Worm (Caenorhabditis elegans) whole organism, L2 larva: ENCODE measurements around the gene pha-1.

Source experiments
- C34F6.9 ChIP-seq: fragments of 150-350 bp; optimal IDR thresholded peaks from 2 replicates; lab custom pipeline; 2014; ENCODE audit warnings: missing biosample characterization, missing genetic modification characterization
- F13H6.1 ChIP-seq: sonication (generic microtip); optimal IDR thresholded peaks from 2 replicates; lab custom pipeline; 2016; ENCODE audit warnings: missing genetic modification characterization, missing compliant biosample characterization
- R02D3.7 ChIP-seq: fragments of 150-350 bp; optimal IDR thresholded peaks from 2 replicates; lab custom pipeline; 2014; ENCODE audit warnings: missing biosample characterization, missing genetic modification characterization
- Y55F3AM.14 ChIP-seq: fragments of 200-800 bp; sonication (Bioruptor generic); optimal IDR thresholded peaks from 2 replicates; lab custom pipeline; 2018; ENCODE audit warnings: mild to moderate bottlenecking, missing genetic modification characterization, missing compliant biosample characterization
- ZK546.5 ChIP-seq: sonication (generic microtip); optimal IDR thresholded peaks from 2 replicates; lab custom pipeline; 2017; ENCODE audit warnings: missing biosample characterization, missing genetic modification characterization
- blmp-1 ChIP-seq: sonication (generic microtip); optimal IDR thresholded peaks from 2 replicates; lab custom pipeline; 2017; ENCODE audit warnings: missing genetic modification characterization, mild to moderate bottlenecking, missing compliant biosample characterization, antibody characterized with exemption, moderate library complexity; ENCODE audit not compliant: insufficient read depth
- ceh-16 ChIP-seq: fragments of 150-350 bp; optimal IDR thresholded peaks from 2 replicates; lab custom pipeline; 2014; ENCODE audit warnings: missing biosample characterization, missing genetic modification characterization
- crh-2 ChIP-seq: sonication (generic microtip); optimal IDR thresholded peaks from 2 replicates; lab custom pipeline; 2017; ENCODE audit warnings: missing biosample characterization, missing genetic modification characterization
- dmd-4 ChIP-seq: sonication (generic microtip); optimal IDR thresholded peaks from 2 replicates; lab custom pipeline; 2017; ENCODE audit warnings: missing biosample characterization, missing genetic modification characterization
- egl-27 ChIP-seq: sonication (generic microtip); optimal IDR thresholded peaks from 3 replicates; lab custom pipeline; 2017; ENCODE audit warnings: missing biosample characterization, missing genetic modification reagents, missing genetic modification characterization
- elt-3 ChIP-seq: sonication (generic microtip); optimal IDR thresholded peaks from 2 replicates; lab custom pipeline; 2017; ENCODE audit warnings: missing biosample characterization, missing genetic modification characterization
- fos-1 ChIP-seq: fragments of 150-350 bp; optimal IDR thresholded peaks from 2 replicates; lab custom pipeline; 2014; ENCODE audit warnings: missing biosample characterization, missing genetic modification characterization
- gmeb-1 ChIP-seq: fragments of 150-350 bp; optimal IDR thresholded peaks from 2 replicates; lab custom pipeline; 2014; ENCODE audit warnings: missing biosample characterization, missing genetic modification characterization
- lin-13 ChIP-seq: fragments of 150-350 bp; optimal IDR thresholded peaks from 2 replicates; lab custom pipeline; 2014; ENCODE audit warnings: missing biosample characterization, missing genetic modification reagents, missing genetic modification characterization
- lin-39 ChIP-seq: fragments of 150-350 bp; optimal IDR thresholded peaks from 2 replicates; lab custom pipeline; 2014; ENCODE audit warnings: missing biosample characterization, missing genetic modification reagents, missing genetic modification characterization
- lsy-2 ChIP-seq, 2 experiments: fragments of 150-350 bp in 1 of 2; sonication (generic microtip) in 1 of 2; optimal IDR thresholded peaks; 2 replicates each; lab custom pipeline; 2014 to 2017; ENCODE audit warnings: missing biosample characterization in 2 of 2, missing genetic modification characterization in 2 of 2
- mbf-1 ChIP-seq: sonication (generic microtip); optimal IDR thresholded peaks from 2 replicates; lab custom pipeline; 2017; ENCODE audit warnings: missing biosample characterization, missing genetic modification characterization
- mdl-1 ChIP-seq, 2 experiments: fragments of 150-350 bp in 1 of 2; sonication (generic microtip) in 1 of 2; optimal IDR thresholded peaks; 2 replicates each; lab custom pipeline; 2017; ENCODE audit warnings: missing biosample characterization in 2 of 2, missing genetic modification characterization in 2 of 2
- nhr-10 ChIP-seq: sonication (generic microtip); optimal IDR thresholded peaks from 2 replicates; lab custom pipeline; 2017; ENCODE audit warnings: missing biosample characterization, missing genetic modification characterization
- nhr-11 ChIP-seq: fragments of 150-350 bp; optimal IDR thresholded peaks from 2 replicates; lab custom pipeline; 2014; ENCODE audit warnings: missing biosample characterization, missing genetic modification characterization
- nhr-129 ChIP-seq: fragments of 150-350 bp; optimal IDR thresholded peaks from 2 replicates; lab custom pipeline; 2014; ENCODE audit warnings: missing biosample characterization, missing genetic modification characterization
- nhr-23 ChIP-seq: fragments of 150-350 bp; optimal IDR thresholded peaks from 2 replicates; lab custom pipeline; 2014; ENCODE audit warnings: missing biosample characterization, missing genetic modification reagents, missing genetic modification characterization
- nhr-25 ChIP-seq: fragments of 150-350 bp; sonication (generic microtip); optimal IDR thresholded peaks from 3 replicates; lab custom pipeline; 2014; ENCODE audit warnings: missing biosample characterization, missing genetic modification characterization
- nhr-77 ChIP-seq: fragments of 150-350 bp; optimal IDR thresholded peaks from 2 replicates; lab custom pipeline; 2014; ENCODE audit warnings: missing biosample characterization, missing genetic modification characterization
- peb-1 ChIP-seq: fragments of 150-350 bp; optimal IDR thresholded peaks from 2 replicates; lab custom pipeline; 2014; ENCODE audit warnings: missing biosample characterization, missing genetic modification characterization
- sem-4 ChIP-seq: fragments of 150-350 bp; optimal IDR thresholded peaks from 2 replicates; lab custom pipeline; 2014; ENCODE audit warnings: missing biosample characterization, missing genetic modification reagents, missing genetic modification characterization
- skn-1 ChIP-seq: sonication (generic microtip); optimal IDR thresholded peaks from 2 replicates; lab custom pipeline; 2017; ENCODE audit warnings: missing biosample characterization, missing genetic modification characterization
- sma-9 ChIP-seq, 2 experiments: fragments of 150-350 bp in 1 of 2; sonication (generic microtip) in 1 of 2; optimal IDR thresholded peaks; 2 replicates each; lab custom pipeline; 2014 to 2016; ENCODE audit warnings: missing genetic modification characterization in 2 of 2, mild to moderate bottlenecking in 1 of 2, missing biosample characterization in 1 of 2, missing compliant biosample characterization in 1 of 2, missing genetic modification reagents in 1 of 2, moderate library complexity in 1 of 2
- snpc-4 ChIP-seq: fragments of 150-350 bp; optimal IDR thresholded peaks from 2 replicates; lab custom pipeline; 2014; ENCODE audit warnings: missing biosample characterization, missing genetic modification characterization
- unc-39 ChIP-seq: fragments of 150-350 bp; optimal IDR thresholded peaks from 2 replicates; lab custom pipeline; 2014; ENCODE audit warnings: missing biosample characterization, missing genetic modification characterization
- unc-55 ChIP-seq: fragments of 150-350 bp; sonication (generic microtip); optimal IDR thresholded peaks from 3 replicates; lab custom pipeline; 2014; ENCODE audit warnings: missing biosample characterization, missing genetic modification reagents, missing genetic modification characterization
- zag-1 ChIP-seq: fragments of 150-350 bp; optimal IDR thresholded peaks from 2 replicates; lab custom pipeline; 2014; ENCODE audit warnings: missing biosample characterization, missing genetic modification characterization
- ztf-11 ChIP-seq: sonication (generic microtip); optimal IDR thresholded peaks from 2 replicates; lab custom pipeline; 2017; ENCODE audit warnings: missing biosample characterization, missing genetic modification characterization
- ztf-4 ChIP-seq: fragments of 150-350 bp; optimal IDR thresholded peaks from 2 replicates; lab custom pipeline; 2014; ENCODE audit warnings: missing biosample characterization, missing genetic modification characterization

Gene pha-1

ce11 chrIII:11119176-11119853 is 12.3 kb upstream of the pha-1 start, which contains the start of the genes sup-35 and Y48A6C.4 (continued):
- TF ChIP-seq nhr-129 (peak; percentile 76), nhr-23 (tag; lab: Kevin White, UChicago) (no peak), mbf-1 (tag; lab: Kevin White, UChicago) (no peak), Y55F3AM.14 (no peak), nhr-11 (tag; lab: Kevin White, UChicago) (no peak), R02D3.7 (tag; lab: Kevin White, UChicago) (no peak), mdl-1 (tag; optimal IDR thresholded peaks at IDR 0.05; lab: Kevin White, UChicago) (peak in 1 of 2 experiments; percentile 3), snpc-4 (tag; lab: Kevin White, UChicago) (peak; percentile 77), egl-27 (tag; lab: Kevin White, UChicago) (no peak), skn-1 (no peak), sem-4 (tag; lab: Kevin White, UChicago) (peak; percentile 30), ztf-11 (tag; lab: Kevin White, UChicago) (no peak), ceh-16 (tag; lab: Kevin White, UChicago) (no peak), nhr-10 (tag; lab: Kevin White, UChicago) (no peak), dmd-4 (tag; lab: Kevin White, UChicago) (no peak), zag-1 (tag; lab: Kevin White, UChicago) (no peak), F13H6.1 (tag; lab: Kevin White, UChicago) (peak; percentile 73), ZK546.5 (no peak), nhr-77 (tag; lab: Kevin White, UChicago) (no peak), unc-39 (tag; lab: Kevin White, UChicago) (no peak), blmp-1 (tag; lab: Kevin White, UChicago) (peak; percentile 8), peb-1 (no peak), crh-2 (tag; lab: Kevin White, UChicago) (peak; percentile 85)

ce11 chrIII:11123844-11124243 is 7.7 kb upstream of the pha-1 start:
- TF ChIP-seq snpc-4 (tag; lab: Kevin White, UChicago) (peak; percentile 75), gmeb-1 (tag; lab: Kevin White, UChicago) (no peak)

- TF ChIP-seq F13H6.1 (tag; lab: Kevin White, UChicago): no peak
- no peak for TF ChIP-seq lin-13 (GFP tag; lab: Kevin White, UChicago)
- no peak for TF ChIP-seq sem-4 (tag; lab: Kevin White, UChicago)
- no peak for TF ChIP-seq ztf-4
- no peak for TF ChIP-seq nhr-77 (tag; lab: Kevin White, UChicago)
- no peak for TF ChIP-seq R02D3.7 (tag; lab: Kevin White, UChicago)
- no peak for TF ChIP-seq elt-3
- TF ChIP-seq blmp-1 (tag; lab: Kevin White, UChicago): no peak
- TF ChIP-seq crh-2 (tag; lab: Kevin White, UChicago): no peak
- no peak for TF ChIP-seq nhr-25 (tag; lab: Kevin White, UChicago)
Measured at ce11 chrIII:11127528-11127927, 4.0 kb upstream of the pha-1 start, which contains the start of gene Y48A6C.8. Y48A6C.8 (minus strand) TSS chrIII:11127628.

ce11 chrIII:11129363-11129762 is 2.2 kb upstream of the pha-1 start:
- TF ChIP-seq unc-55 (peak; percentile 29), lin-39 (tag; lab: Kevin White, UChicago) (no peak), C34F6.9 (tag; lab: Kevin White, UChicago) (peak; percentile 1)

ce11 chrIII:11138922-11139321 is 7.3 kb downstream of the pha-1 start, which contains the start of gene fbxa-128:
fbxa-128 (minus strand) TSS chrIII:11139113.
- TF ChIP-seq fos-1 (tag; lab: Kevin White, UChicago): peak; percentile 85
- TF ChIP-seq Y55F3AM.14: no peak
- TF ChIP-seq sma-9 (GFP tag; optimal IDR thresholded peaks at IDR 0.05; lab: Kevin White, UChicago): peak; percentile 7
- no peak for TF ChIP-seq sma-9 (tag; optimal IDR thresholded peaks at IDR 0.05; lab: Kevin White, UChicago)
- TF ChIP-seq lsy-2 (tag; optimal IDR thresholded peaks at IDR 0.05; lab: Kevin White, UChicago): peak in 1 of 2 experiments; percentile 52
- peak; percentile 21 for TF ChIP-seq C34F6.9 (tag; lab: Kevin White, UChicago)
- peak; percentile 31 for TF ChIP-seq gmeb-1 (tag; lab: Kevin White, UChicago)
- no peak for TF ChIP-seq dmd-4 (tag; lab: Kevin White, UChicago)
- peak; percentile 61 for TF ChIP-seq unc-55
- TF ChIP-seq lin-13 (GFP tag; lab: Kevin White, UChicago): peak; percentile 0
- no peak for TF ChIP-seq nhr-23 (tag; lab: Kevin White, UChicago)
- peak; percentile 34 for TF ChIP-seq nhr-129
- no peak for TF ChIP-seq lin-39 (tag; lab: Kevin White, UChicago)
- peak; percentile 62 for TF ChIP-seq crh-2 (tag; lab: Kevin White, UChicago)
- TF ChIP-seq, all 48 proteins: peak for 9
